Fruit fly (Drosophila melanogaster) whole organism, embryonic: Measurements from ENCODE around the gene CG3679.

Experiments
- ATbp ChIP-seq: fragments of 200-800 bp; sonication (Bioruptor generic); optimal IDR thresholded peaks from 2 replicates; lab custom pipeline; 2017; ENCODE audit warnings: missing biosample characterization, mild to moderate bottlenecking, missing genetic modification characterization, missing genetic modification reagents
- CG12391 ChIP-seq: fragments of 200-800 bp; sonication (Bioruptor generic); optimal IDR thresholded peaks from 3 replicates; lab custom pipeline; 2018; ENCODE audit warnings: missing biosample characterization, mild to moderate bottlenecking, missing genetic modification characterization, moderate library complexity
- CG13424 ChIP-seq: fragments of 200-800 bp; sonication (Bioruptor generic); optimal IDR thresholded peaks from 2 replicates; lab custom pipeline; 2019; ENCODE audit warnings: missing biosample characterization, mild to moderate bottlenecking, missing genetic modification characterization, moderate library complexity
- CG15073 ChIP-seq: fragments of 200-800 bp; sonication (Bioruptor generic); optimal IDR thresholded peaks from 2 replicates; lab custom pipeline; 2016; ENCODE audit warnings: missing biosample characterization, missing genetic modification characterization
- CG17186 ChIP-seq: fragments of 200-800 bp; sonication (Bioruptor generic); optimal IDR thresholded peaks from 3 replicates; lab custom pipeline; 2017; ENCODE audit warnings: missing biosample characterization, missing genetic modification reagents, missing genetic modification characterization
- CG17912 ChIP-seq: fragments of 200-800 bp; sonication (Bioruptor generic); optimal IDR thresholded peaks from 2 replicates; lab custom pipeline; 2018; ENCODE audit warnings: missing biosample characterization, mild to moderate bottlenecking, missing genetic modification characterization
- CG1792 ChIP-seq: fragments of 200-800 bp; sonication (Bioruptor generic); optimal IDR thresholded peaks from 2 replicates; lab custom pipeline; 2016; ENCODE audit warnings: missing biosample characterization, missing genetic modification characterization
- CG18599 ChIP-seq: fragments of 200-800 bp; sonication (Bioruptor generic); optimal IDR thresholded peaks from 3 replicates; lab custom pipeline; 2017; ENCODE audit warnings: missing biosample characterization, missing genetic modification characterization, mild to moderate bottlenecking, moderate library complexity, missing genetic modification reagents
- CG2712 ChIP-seq: fragments of 200-800 bp; optimal IDR thresholded peaks from 3 replicates; lab custom pipeline; 2019; ENCODE audit warnings: missing biosample characterization, mild to moderate bottlenecking, missing genetic modification characterization, moderate library complexity
- CG2875 ChIP-seq: fragments of 200-800 bp; sonication (Bioruptor generic); optimal IDR thresholded peaks from 2 replicates; lab custom pipeline; 2017; ENCODE audit warnings: missing biosample characterization, mild to moderate bottlenecking, missing genetic modification characterization, missing genetic modification reagents
- CG30020 ChIP-seq: fragments of 200-800 bp; optimal IDR thresholded peaks from 2 replicates; lab custom pipeline; 2019; ENCODE audit warnings: missing biosample characterization, mild to moderate bottlenecking, missing genetic modification characterization, moderate library complexity
- CG33213 ChIP-seq: fragments of 200-800 bp; sonication (Bioruptor generic); optimal IDR thresholded peaks from 3 replicates; lab custom pipeline; 2016; ENCODE audit warnings: missing biosample characterization, missing genetic modification characterization
- CG34422 ChIP-seq: fragments of 200-800 bp; sonication (Bioruptor generic); IDR thresholded peaks from 3 replicates; pipeline ENCODE4 v1.3.6; 2022; ENCODE audit warnings: missing biosample characterization, missing genetic modification characterization
- CG7372 ChIP-seq: fragments of 200-800 bp; sonication (Bioruptor generic); IDR thresholded peaks from 2 replicates; pipeline ENCODE4 v1.3.6; 2022; ENCODE audit warnings: missing biosample characterization, missing genetic modification characterization
- CG8478 ChIP-seq: fragments of >200 bp; optimal IDR thresholded peaks from 2 replicates; lab custom pipeline; 2018
- D19A ChIP-seq: fragments of 200-800 bp; optimal IDR thresholded peaks from 3 replicates; lab custom pipeline; 2019; ENCODE audit warnings: missing biosample characterization, mild to moderate bottlenecking, missing genetic modification characterization, moderate library complexity
- Dad ChIP-seq: fragments of 200-800 bp; sonication (Bioruptor generic); optimal IDR thresholded peaks from 3 replicates; lab custom pipeline; 2016; ENCODE audit warnings: missing biosample characterization, missing genetic modification characterization
- Fer2 ChIP-seq: fragments of 200-800 bp; sonication (Bioruptor generic); optimal IDR thresholded peaks from 2 replicates; lab custom pipeline; 2018; ENCODE audit warnings: missing biosample characterization, mild to moderate bottlenecking, missing genetic modification characterization, moderate library complexity
- Lpt ChIP-seq: fragments of >200 bp; optimal IDR thresholded peaks from 2 replicates; lab custom pipeline; 2018; ENCODE audit warnings: missing biosample characterization, missing genetic modification characterization
- NC2α ChIP-seq: fragments of 200-800 bp; sonication (Bioruptor generic); optimal IDR thresholded peaks from 2 replicates; lab custom pipeline; 2016; ENCODE audit warnings: missing biosample characterization, missing genetic modification characterization
- Neu2 ChIP-seq: fragments of 200-800 bp; sonication (Bioruptor generic); optimal IDR thresholded peaks from 3 replicates; lab custom pipeline; 2016; ENCODE audit warnings: missing biosample characterization, missing genetic modification characterization, borderline replicate concordance
- NfI ChIP-seq: fragments of 200-800 bp; sonication (Bioruptor generic); optimal IDR thresholded peaks from 3 replicates; lab custom pipeline; 2018; ENCODE audit warnings: missing biosample characterization, mild to moderate bottlenecking, missing genetic modification characterization, moderate library complexity
- Opbp ChIP-seq: fragments of 200-800 bp; sonication (Bioruptor generic); IDR thresholded peaks from 3 replicates; pipeline ENCODE4 v1.3.6; 2022; ENCODE audit warnings: missing biosample characterization, missing genetic modification characterization; ENCODE audit not compliant: partially characterized antibody
- Pdp1 ChIP-seq, 2 experiments: fragments of 200-800 bp; sonication (Bioruptor generic); optimal IDR thresholded peaks; 3 replicates each; lab custom pipeline; 2016; ENCODE audit warnings: missing biosample characterization in 2 of 2, missing genetic modification characterization in 2 of 2, mild to moderate bottlenecking in 1 of 2, moderate library complexity in 1 of 2
- Rx ChIP-seq: fragments of 200-800 bp; sonication (Bioruptor generic); IDR thresholded peaks from 2 replicates; pipeline ENCODE4 v1.3.6; 2022; ENCODE audit warnings: missing biosample characterization, missing genetic modification characterization
- Sry-δ ChIP-seq: fragments of 200-800 bp; sonication (Bioruptor generic); optimal IDR thresholded peaks from 2 replicates; lab custom pipeline; 2016; ENCODE audit warnings: missing biosample characterization, missing genetic modification characterization
- Trl ChIP-seq, 3 experiments: fragments of >200 bp in 2 of 3; fragments of 200-800 bp in 1 of 3; sonication (Bioruptor generic) in 1 of 3; optimal IDR thresholded peaks; 2 replicates in 1 of 3; 3 replicates in 2 of 3; lab custom pipeline; 2016 to 2017; ENCODE audit warnings: missing biosample characterization in 1 of 3, missing genetic modification characterization in 1 of 3
- Xrp1 ChIP-seq: fragments of 200-800 bp; sonication (Bioruptor generic); IDR thresholded peaks from 2 replicates; pipeline ENCODE4 v1.3.6; 2022; ENCODE audit warnings: missing biosample characterization, missing genetic modification characterization
- abd-A ChIP-seq: fragments of 200-800 bp; sonication (Bioruptor generic); optimal IDR thresholded peaks from 3 replicates; lab custom pipeline; 2019; ENCODE audit warnings: missing biosample characterization, mild to moderate bottlenecking, missing genetic modification characterization, moderate library complexity
- amos ChIP-seq: fragments of 200-800 bp; sonication (Bioruptor generic); IDR thresholded peaks from 2 replicates; pipeline ENCODE4 v1.3.6; 2022; ENCODE audit warnings: missing biosample characterization, missing genetic modification characterization; ENCODE audit not compliant: partially characterized antibody
- ara ChIP-seq: fragments of 200-800 bp; sonication (Bioruptor generic); IDR thresholded peaks from 2 replicates; pipeline ENCODE4 v1.3.6; 2022; ENCODE audit warnings: missing biosample characterization, missing genetic modification characterization
- ato ChIP-seq: fragments of 200-800 bp; sonication (Bioruptor generic); IDR thresholded peaks from 2 replicates; pipeline ENCODE4 v1.3.6; 2022; ENCODE audit warnings: missing biosample characterization, missing genetic modification characterization; ENCODE audit not compliant: partially characterized antibody
- btn ChIP-seq: fragments of 200-800 bp; sonication (Bioruptor generic); optimal IDR thresholded peaks from 2 replicates; lab custom pipeline; 2016; ENCODE audit warnings: missing biosample characterization, missing genetic modification characterization
- chn ChIP-seq: fragments of 200-800 bp; sonication (Bioruptor generic); optimal IDR thresholded peaks from 2 replicates; lab custom pipeline; 2016; ENCODE audit warnings: missing biosample characterization, missing genetic modification characterization
- ci ChIP-seq: fragments of 200-800 bp; sonication (Bioruptor generic); IDR thresholded peaks from 3 replicates; pipeline ENCODE4 v1.3.6; 2022; ENCODE audit warnings: missing biosample characterization, missing genetic modification characterization
- croc ChIP-seq: fragments of 200-800 bp; sonication (Bioruptor generic); conservative IDR thresholded peaks from 3 replicates; pipeline ENCODE4 v1.3.6; 2022; ENCODE audit warnings: missing biosample characterization, missing genetic modification characterization
- crp ChIP-seq, 2 experiments: fragments of 200-800 bp; sonication (Bioruptor generic); optimal IDR thresholded peaks; 2 replicates in 1 of 2; 3 replicates in 1 of 2; lab custom pipeline; 2017; ENCODE audit warnings: missing biosample characterization in 2 of 2, missing genetic modification characterization in 2 of 2, mild to moderate bottlenecking in 1 of 2, moderate library complexity in 1 of 2
- her ChIP-seq: fragments of 200-800 bp; sonication (Bioruptor generic); optimal IDR thresholded peaks from 2 replicates; lab custom pipeline; 2016; ENCODE audit warnings: missing biosample characterization, missing genetic modification characterization
- kay ChIP-seq: fragments of 200-800 bp; sonication (Bioruptor generic); optimal IDR thresholded peaks from 2 replicates; lab custom pipeline; 2016; ENCODE audit warnings: missing biosample characterization, missing genetic modification characterization
- lmd ChIP-seq: fragments of 200-800 bp; sonication (Bioruptor generic); IDR thresholded peaks from 2 replicates; pipeline ENCODE4 v1.3.6; 2022; ENCODE audit warnings: missing biosample characterization, missing genetic modification characterization
- lola ChIP-seq, 3 experiments: fragments of >200 bp in 2 of 3; fragments of 200-800 bp in 1 of 3; sonication (Bioruptor generic) in 1 of 3; optimal IDR thresholded peaks; 2 replicates each; lab custom pipeline; 2017 to 2019; ENCODE audit warnings: missing biosample characterization in 3 of 3, missing genetic modification characterization in 3 of 3, mild to moderate bottlenecking in 1 of 3, moderate library complexity in 1 of 3
- rib ChIP-seq: fragments of 200-800 bp; sonication (Bioruptor generic); IDR thresholded peaks from 2 replicates; pipeline ENCODE4 v1.3.6; 2022; ENCODE audit warnings: missing biosample characterization, missing genetic modification characterization
- sqz ChIP-seq: fragments of 200-800 bp; sonication (Bioruptor generic); optimal IDR thresholded peaks from 3 replicates; lab custom pipeline; 2018; ENCODE audit warnings: missing biosample characterization, mild to moderate bottlenecking, missing genetic modification characterization
- tin ChIP-seq: fragments of 200-800 bp; sonication (Bioruptor generic); optimal IDR thresholded peaks from 3 replicates; lab custom pipeline; 2016; ENCODE audit warnings: missing biosample characterization, missing genetic modification characterization
- tll ChIP-seq, 2 experiments: fragments of 200-800 bp in 1 of 2; fragments of >200 bp in 1 of 2; sonication (Bioruptor generic) in 1 of 2; optimal IDR thresholded peaks; 2 replicates each; lab custom pipeline; 2017 to 2019; ENCODE audit warnings: missing biosample characterization in 2 of 2, missing genetic modification characterization in 2 of 2, mild to moderate bottlenecking in 1 of 2, moderate library complexity in 1 of 2
- tna ChIP-seq: fragments of 200-800 bp; sonication (Bioruptor generic); IDR thresholded peaks from 2 replicates; pipeline ENCODE4 v1.3.6; 2022; ENCODE audit warnings: missing biosample characterization, missing genetic modification characterization; ENCODE audit not compliant: partially characterized antibody
- trem ChIP-seq: fragments of 200-800 bp; optimal IDR thresholded peaks from 3 replicates; lab custom pipeline; 2019; ENCODE audit warnings: missing biosample characterization, mild to moderate bottlenecking, missing genetic modification characterization, moderate library complexity
- vnd ChIP-seq: fragments of 200-800 bp; sonication (Bioruptor generic); IDR thresholded peaks from 3 replicates; pipeline ENCODE4 v1.3.6; 2022; ENCODE audit warnings: missing biosample characterization, missing genetic modification characterization; ENCODE audit not compliant: partially characterized antibody
- z ChIP-seq: fragments of 200-800 bp; sonication (Bioruptor generic); IDR thresholded peaks from 3 replicates; pipeline ENCODE4 v1.3.6; 2022; ENCODE audit warnings: missing biosample characterization, missing genetic modification characterization

CG3679 gene

dm6 chrX:16321037-16321436 lies 17.4 kb downstream of the CG3679 start (continued):
- TF ChIP-seq CG1792 (no peak), Rx (GFP tag; lab: Robert Waterston, UW) (no peak), crp (GFP tag; optimal IDR thresholded peaks at IDR 0.05; lab: Kevin White, UChicago) (no peak), vnd (GFP tag; lab: Robert Waterston, UW) (0 out of 3 replicates have a peak, but pooled peaks have one; percentile 31), rib (GFP tag; lab: Robert Waterston, UW) (no peak), CG18599 (GFP tag; lab: Kevin White, UChicago) (no peak), Lpt (GFP tag; lab: Kevin White, UChicago) (no peak)

DNA sequence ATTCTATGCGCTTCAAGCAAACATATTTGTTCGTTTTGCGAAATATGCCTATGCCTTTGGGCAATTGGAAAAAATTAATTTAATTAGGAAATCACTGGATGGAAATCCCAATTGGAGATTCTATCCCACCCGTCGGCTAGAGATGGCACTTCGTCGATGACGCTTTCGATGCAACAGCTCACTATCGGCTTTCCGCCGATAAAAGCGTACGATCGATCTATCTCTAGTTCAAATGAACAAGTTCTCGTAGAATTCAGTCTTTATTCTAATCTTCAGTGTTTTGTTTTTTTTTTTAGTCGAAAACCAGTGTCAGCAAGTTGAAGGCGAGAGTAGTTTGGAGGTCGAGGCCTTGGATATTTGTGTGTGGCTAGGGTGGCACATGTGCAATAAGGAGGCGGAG lies 19.4 kb downstream of the CG3679 start, which contains the start of the genes CG9917 and CG32579:
Gene CG9917, minus strand, starts transcription at position 169 of the 400 bp plus-strand sequence.
Gene CG32579, plus strand, starts transcription at position 224 of the 400 bp plus-strand sequence.
- TF ChIP-seq ara (GFP tag; lab: Robert Waterston, UW) (no peak), CG2875 (no peak), kay (GFP tag; lab: Kevin White, UChicago) (no peak), CG13424 (no peak), btn (GFP tag; lab: Kevin White, UChicago) (no peak), NfI (GFP tag; lab: Kevin White, UChicago) (no peak), D19A (tag; lab: Kevin White, UChicago) (no peak), CG17912 (no peak), ATbp (GFP tag; lab: Kevin White, UChicago) (no peak), CG8478 (lab: Kevin White, UChicago) (no peak), ci (no peak; the same call in 2 of the 3 replicates), chn (GFP tag; lab: Kevin White, UChicago) (no peak), CG7372 (GFP tag; lab: Robert Waterston, UW) (no peak), ato (peak; percentile 81), CG34422 (no peak), Fer2 (no peak), CG2712 (tag; lab: Kevin White, UChicago) (no peak), sqz (GFP tag; lab: Kevin White, UChicago) (no peak), tll (GFP tag; optimal IDR thresholded peaks at IDR 0.05; lab: Kevin White, UChicago) (no peak), croc (GFP tag; lab: Robert Waterston, UW) (no peak), tna (peak; percentile 60; the same call in 1 of the 2 replicates), trem (no peak), Dad (GFP tag; lab: Kevin White, UChicago) (no peak), CG15073 (GFP tag; lab: Kevin White, UChicago) (no peak), abd-A (tag; lab: Kevin White, UChicago) (no peak), Pdp1 (GFP tag; optimal IDR thresholded peaks at IDR 0.05; lab: Kevin White, UChicago) (peak in 1 of 2 experiments; percentile 6), Sry-δ (peak; percentile 93), CG17186 (GFP tag; lab: Kevin White, UChicago) (peak; percentile 20), CG12391 (tag; lab: Kevin White, UChicago) (no peak), her (GFP tag; lab: Kevin White, UChicago) (no peak), lmd (no peak), lola (GFP tag; optimal IDR thresholded peaks at IDR 0.05; lab: Kevin White, UChicago) (no peak), Trl (optimal IDR thresholded peaks at IDR 0.05; lab: Kevin White, UChicago) (no peak), Trl (GFP tag; optimal IDR thresholded peaks at IDR 0.05; lab: Kevin White, UChicago) (no peak), Xrp1 (GFP tag; lab: Robert Waterston, UW) (no peak), CG33213 (GFP tag; lab: Kevin White, UChicago) (peak; percentile 18), tin (GFP tag; lab: Kevin White, UChicago) (no peak), Neu2 (GFP tag; lab: Kevin White, UChicago) (peak; percentile 69), z (GFP tag; lab: Robert Waterston, UW) (no peak), NC2α (no peak), CG30020 (tag; lab: Kevin White, UChicago) (peak; percentile 28), amos (GFP tag; lab: Robert Waterston, UW) (peak; percentile 86), Opbp (GFP tag; lab: Robert Waterston, UW) (peak; percentile 89; the same call in 2 of the 3 replicates)
